Worm (Caenorhabditis elegans): ENCODE measurements around the gene Y39A1A.16.

ce11 chrIII:10719057-10719456 lies 40.0 kb downstream of the Y39A1A.16 start:
- TF ChIP-seq ZK546.5 (tag; optimal IDR thresholded peaks at IDR 0.05) (no peak), unc-130 (GFP tag; optimal IDR thresholded peaks at IDR 0.05) (no peak), hlh-11 (tag; optimal IDR thresholded peaks at IDR 0.05) (peak; percentile 86), zag-1 (tag; optimal IDR thresholded peaks at IDR 0.05) (no peak), ceh-20 (GFP tag; IDR thresholded peaks at IDR 0.05) (no peak), madf-9 (GFP tag; conservative IDR thresholded peaks at IDR 0.05) (no peak), unc-62 (GFP tag; optimal IDR thresholded peaks at IDR 0.05 in 1 of 2) (no peak), unc-62 (tag; optimal IDR thresholded peaks at IDR 0.05) (no peak), ztf-11 (tag; optimal IDR thresholded peaks at IDR 0.05) (no peak)
